Fruit fly (Drosophila melanogaster) whole organism: Measurements from ENCODE around the gene Chro.

Source experiments
- CG8478 ChIP-seq: fragments of >200 bp; optimal IDR thresholded peaks from 2 replicates; lab custom pipeline; 2018; ENCODE audit warnings: inconsistent platforms
- Dll ChIP-seq: fragments of >200 bp; optimal IDR thresholded peaks from 2 replicates; lab custom pipeline; 2017
- EcR ChIP-seq, 2 experiments: fragments of >200 bp; optimal IDR thresholded peaks; 2 replicates each; lab custom pipeline; 2017; ENCODE audit warnings: missing biosample characterization in 2 of 2, missing genetic modification characterization in 2 of 2, missing genetic modification reagents in 2 of 2
- pan ChIP-seq: fragments of >200 bp; optimal IDR thresholded peaks from 2 replicates; lab custom pipeline; 2017
- psq ChIP-seq: fragments of >200 bp; optimal IDR thresholded peaks from 2 replicates; lab custom pipeline; 2017
- usp ChIP-seq: fragments of >200 bp; optimal IDR thresholded peaks from 2 replicates; lab custom pipeline; 2017; ENCODE audit warnings: missing biosample characterization, missing genetic modification characterization, mixed read lengths

dm6 chr3L:22864254-22865060 lies 14.3 kb downstream of the Chro start, which contains the start of gene CG33170:
- TF ChIP-seq Dll (lab: Kevin White, UChicago) (no peak), pan (lab: Kevin White, UChicago) (no peak), usp (GFP tag; lab: Kevin White, UChicago) (no peak), psq (lab: Kevin White, UChicago) (no peak), EcR (GFP tag; optimal IDR thresholded peaks at IDR 0.05; lab: Kevin White, UChicago) (no peak), CG8478 (lab: Kevin White, UChicago) (no peak)
